Worm (Caenorhabditis elegans) whole organism, early embryonic: Measurements from ENCODE around the gene C16C8.27.
A peak's percentile ranks its signal among the peaks of the same experiment; 100 is the strongest.

Experiments
- B0310.2 ChIP-seq: sonication (generic microtip); optimal IDR thresholded peaks from 2 replicates; lab custom pipeline; 2016; ENCODE audit warnings: mild to moderate bottlenecking, missing genetic modification characterization, missing compliant biosample characterization
- F13C5.2 ChIP-seq: sonication (generic microtip); optimal IDR thresholded peaks from 2 replicates; lab custom pipeline; 2017; ENCODE audit warnings: mild to moderate bottlenecking, missing genetic modification characterization, inconsistent platforms, missing compliant biosample characterization
- aly-1 ChIP-seq: sonication (generic microtip); optimal IDR thresholded peaks from 2 replicates; lab custom pipeline; 2016; ENCODE audit warnings: missing genetic modification characterization, missing compliant biosample characterization
- ama-1 ChIP-seq: fragments of 150-350 bp; optimal IDR thresholded peaks from 2 replicates; lab custom pipeline; 2014
- ceh-13 ChIP-seq: fragments of 200-800 bp; sonication (Bioruptor generic); optimal IDR thresholded peaks from 2 replicates; lab custom pipeline; 2018; ENCODE audit warnings: mild to moderate bottlenecking, missing genetic modification characterization, missing compliant biosample characterization
- ceh-36 ChIP-seq: sonication (generic microtip); optimal IDR thresholded peaks from 2 replicates; lab custom pipeline; 2016; ENCODE audit warnings: missing genetic modification characterization, inconsistent platforms, missing compliant biosample characterization
- ets-7 ChIP-seq: sonication (generic microtip); optimal IDR thresholded peaks from 2 replicates; lab custom pipeline; 2016; ENCODE audit warnings: missing genotype, missing genetic modification characterization, missing compliant biosample characterization
- flt-1 ChIP-seq: fragments of 200-800 bp; sonication (Bioruptor generic); IDR thresholded peaks from 2 replicates; pipeline ENCODE4 v1.3.6; 2022; ENCODE audit warnings: missing genetic modification characterization, missing compliant biosample characterization
- hmbx-1 ChIP-seq: sonication (generic microtip); optimal IDR thresholded peaks from 2 replicates; lab custom pipeline; 2016; ENCODE audit warnings: mild to moderate bottlenecking, missing genetic modification characterization, missing compliant biosample characterization
- hmg-4 ChIP-seq: fragments of 200-800 bp; sonication (Bioruptor generic); optimal IDR thresholded peaks from 2 replicates; lab custom pipeline; 2018; ENCODE audit warnings: mild to moderate bottlenecking, missing genetic modification characterization, missing compliant biosample characterization
- hnd-1 ChIP-seq: sonication (generic microtip); optimal IDR thresholded peaks from 2 replicates; lab custom pipeline; 2016; ENCODE audit warnings: missing genetic modification characterization, missing compliant biosample characterization
- pes-1 ChIP-seq: fragments of 200-800 bp; sonication (Bioruptor generic); IDR thresholded peaks from 2 replicates; pipeline ENCODE4 v1.3.6; 2022; ENCODE audit warnings: missing genetic modification reagents, missing genetic modification characterization, missing compliant biosample characterization
- scrt-1 ChIP-seq: fragments of 200-800 bp; sonication (Bioruptor generic); IDR thresholded peaks from 2 replicates; pipeline ENCODE4 v1.3.6; 2022; ENCODE audit warnings: missing genetic modification characterization, missing compliant biosample characterization
- sea-1 ChIP-seq: fragments of 200-800 bp; sonication (Bioruptor generic); conservative IDR thresholded peaks from 2 replicates; pipeline ENCODE4 v1.3.6; 2022; ENCODE audit warnings: missing genetic modification characterization, missing compliant biosample characterization
- tbx-11 ChIP-seq: fragments of 200-800 bp; sonication (Bioruptor generic); IDR thresholded peaks from 2 replicates; pipeline ENCODE4 v1.3.6; 2022; ENCODE audit warnings: missing genetic modification characterization, missing compliant biosample characterization
- tbx-37 ChIP-seq: fragments of 200-800 bp; sonication (Bioruptor generic); conservative IDR thresholded peaks from 2 replicates; pipeline ENCODE4 v1.3.6; 2022; ENCODE audit warnings: missing genetic modification reagents, missing genetic modification characterization, missing compliant biosample characterization
- tra-4 ChIP-seq: sonication (generic microtip); optimal IDR thresholded peaks from 2 replicates; lab custom pipeline; 2017; ENCODE audit warnings: missing genetic modification characterization, missing compliant biosample characterization

C16C8.27 gene

ce11 chrII:3439244-3439698, 2.2 kb upstream of the C16C8.27 start:
- peak; percentile 70 for TF ChIP-seq B0310.2
- TF ChIP-seq tra-4 (tag; lab: Kevin White, UChicago): no peak
- TF ChIP-seq sea-1 (GFP tag; lab: Robert Waterston, UW): peak; percentile 52; the same call in 1 of the 2 replicates
- peak; percentile 48 for TF ChIP-seq tbx-37 (GFP tag; lab: Robert Waterston, UW)
- TF ChIP-seq hnd-1 (tag; lab: Kevin White, UChicago): peak; percentile 62
- peak; percentile 84 for TF ChIP-seq pes-1 (GFP tag; lab: Robert Waterston, UW)
- TF ChIP-seq hmbx-1 (tag; lab: Kevin White, UChicago): no peak
- peak; percentile 76 for TF ChIP-seq ceh-36 (tag; lab: Kevin White, UChicago)
- peak; percentile 74 for TF ChIP-seq scrt-1 (GFP tag; lab: Robert Waterston, UW)
- peak; percentile 13 for TF ChIP-seq F13C5.2
- TF ChIP-seq hmg-4 (GFP tag; lab: Kevin White, UChicago): peak; percentile 71
- TF ChIP-seq ceh-13: peak; percentile 35
- TF ChIP-seq tbx-11 (GFP tag; lab: Robert Waterston, UW): peak; percentile 67
- TF ChIP-seq ets-7 (tag; lab: Kevin White, UChicago): peak; percentile 39
- TF ChIP-seq ama-1 (lab: Kevin White, UChicago): no peak
- peak; percentile 73 for TF ChIP-seq flt-1 (GFP tag; lab: Robert Waterston, UW)
- TF ChIP-seq aly-1 (tag; lab: Kevin White, UChicago): peak; percentile 67

DNA sequence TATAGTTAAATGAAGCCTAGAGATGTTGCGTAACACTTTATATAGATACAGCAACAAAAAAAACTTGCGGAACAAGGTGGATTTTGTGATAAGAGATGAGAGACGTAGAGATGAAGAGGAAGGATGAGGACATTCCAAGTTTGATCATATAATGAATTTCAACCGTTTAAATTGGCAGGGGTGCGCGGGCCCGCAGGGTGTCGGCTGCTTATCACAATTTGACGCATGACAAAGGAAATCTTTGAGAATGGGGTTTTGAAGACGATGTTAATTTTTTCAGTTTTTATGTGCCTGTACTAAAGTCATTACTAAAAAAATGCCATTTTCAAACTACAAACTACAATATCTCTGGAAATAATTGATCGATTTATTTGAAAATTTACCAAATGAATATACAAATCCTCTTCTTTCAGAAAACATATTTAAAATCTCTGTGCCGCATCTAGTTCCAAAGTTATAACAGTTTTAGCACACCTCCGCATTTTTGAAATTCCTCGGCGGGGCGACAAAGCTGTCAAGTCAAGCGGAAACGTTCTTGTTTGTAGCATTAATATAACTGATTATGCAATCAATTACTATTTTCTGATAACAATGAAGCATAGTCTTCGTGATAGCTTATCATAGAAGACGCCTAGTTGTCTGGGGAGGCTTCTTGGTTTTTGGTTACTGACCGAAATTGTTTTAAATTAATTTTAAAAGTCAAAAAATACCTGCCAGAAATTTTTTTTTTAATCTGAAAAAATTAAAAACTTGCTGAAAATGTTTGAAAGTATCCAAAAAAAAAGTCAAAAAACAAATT, 1.4 kb upstream of the C16C8.27 start:
- no peak for TF ChIP-seq tbx-11 (GFP tag; lab: Robert Waterston, UW)
- TF ChIP-seq B0310.2: no peak
- TF ChIP-seq ceh-36 (tag; lab: Kevin White, UChicago): no peak
- TF ChIP-seq ceh-13: no peak
- TF ChIP-seq hnd-1 (tag; lab: Kevin White, UChicago): no peak
- TF ChIP-seq pes-1 (GFP tag; lab: Robert Waterston, UW): no peak
- TF ChIP-seq aly-1 (tag; lab: Kevin White, UChicago): no peak
- TF ChIP-seq scrt-1 (GFP tag; lab: Robert Waterston, UW): no peak
- no peak for TF ChIP-seq hmbx-1 (tag; lab: Kevin White, UChicago)
- TF ChIP-seq flt-1 (GFP tag; lab: Robert Waterston, UW): no peak

DNA sequence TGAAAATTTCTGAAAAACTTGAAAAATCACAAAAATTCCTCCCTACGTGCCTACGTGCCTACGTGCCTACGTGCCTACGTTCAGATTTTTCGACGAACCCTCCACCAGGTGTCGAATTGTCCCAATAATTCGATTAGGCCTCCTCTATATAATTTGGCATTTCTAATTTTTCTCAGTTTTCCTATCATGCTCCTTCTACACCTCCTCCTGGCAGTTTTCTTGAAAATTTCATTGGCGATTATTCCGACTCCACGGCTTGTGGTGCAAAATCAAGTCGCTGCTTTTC, 893 bp upstream of the C16C8.27 start, which contains the start of gene C16C8.17:
TSS of gene C16C8.17 (plus strand) at position 187 of the 286 bp plus-strand sequence.
- TF ChIP-seq F13C5.2 (no peak), B0310.2 (no peak), tra-4 (tag; lab: Kevin White, UChicago) (no peak), flt-1 (GFP tag; lab: Robert Waterston, UW) (no peak), hnd-1 (tag; lab: Kevin White, UChicago) (no peak), hmbx-1 (tag; lab: Kevin White, UChicago) (no peak), ceh-36 (tag; lab: Kevin White, UChicago) (no peak)

DNA sequence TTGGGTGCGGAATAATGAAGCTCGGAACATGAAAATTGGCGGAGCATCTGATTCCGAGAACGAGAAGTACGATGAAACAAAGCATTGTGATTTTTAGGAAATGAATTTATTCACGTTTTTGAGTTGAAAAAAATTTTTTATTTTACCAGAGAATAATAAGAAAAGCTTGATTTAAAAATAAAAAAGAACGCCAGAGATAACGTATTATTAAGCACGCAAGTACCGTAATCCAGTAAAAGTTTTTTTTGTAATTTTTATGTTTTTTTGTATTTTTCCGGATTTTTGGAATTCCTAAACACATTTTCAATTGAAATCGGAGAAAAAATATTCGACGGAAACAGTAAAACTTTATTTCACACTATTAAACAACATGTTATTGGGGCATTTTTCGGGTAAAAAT, 1.7 kb downstream of the C16C8.27 start, which contains the start of gene C16C8.22:
TSS of gene C16C8.22 (minus strand) at position 101 of the 400 bp plus-strand sequence.
- no peak for TF ChIP-seq ets-7 (tag; lab: Kevin White, UChicago)
- no peak for TF ChIP-seq tra-4 (tag; lab: Kevin White, UChicago)
- TF ChIP-seq tbx-11 (GFP tag; lab: Robert Waterston, UW): no peak
- TF ChIP-seq B0310.2: no peak
- TF ChIP-seq flt-1 (GFP tag; lab: Robert Waterston, UW): no peak
- TF ChIP-seq hmg-4 (GFP tag; lab: Kevin White, UChicago): no peak

ce11 chrII:3444280-3444679, 2.8 kb downstream of the C16C8.27 start, which contains the start of gene C16C8.4:
C16C8.4 (minus strand) TSS chrII:3444380.
- TF ChIP-seq aly-1 (tag; lab: Kevin White, UChicago): no peak
- TF ChIP-seq flt-1 (GFP tag; lab: Robert Waterston, UW): no peak
- no peak for TF ChIP-seq ama-1 (lab: Kevin White, UChicago)
- TF ChIP-seq hmg-4 (GFP tag; lab: Kevin White, UChicago): no peak
- no peak for TF ChIP-seq hmbx-1 (tag; lab: Kevin White, UChicago)
- no peak for TF ChIP-seq tra-4 (tag; lab: Kevin White, UChicago)
- TF ChIP-seq F13C5.2: no peak
- TF ChIP-seq ceh-36 (tag; lab: Kevin White, UChicago): no peak
- TF ChIP-seq ets-7 (tag; lab: Kevin White, UChicago): no peak
- no peak for TF ChIP-seq pes-1 (GFP tag; lab: Robert Waterston, UW)
- no peak for TF ChIP-seq B0310.2

- no peak for TF ChIP-seq aly-1 (tag; lab: Kevin White, UChicago)
- TF ChIP-seq scrt-1 (GFP tag; lab: Robert Waterston, UW): no peak
- TF ChIP-seq tra-4 (tag; lab: Kevin White, UChicago): no peak
- no peak for TF ChIP-seq tbx-11 (GFP tag; lab: Robert Waterston, UW)
- no peak for TF ChIP-seq hmbx-1 (tag; lab: Kevin White, UChicago)
- no peak for TF ChIP-seq hnd-1 (tag; lab: Kevin White, UChicago)
- no peak for TF ChIP-seq ama-1 (lab: Kevin White, UChicago)
These were observed 3.9 kb downstream of the C16C8.27 start, which contains the start of the genes C16C8.5 and C16C8.16 for ce11 chrII:3445285-3445806. C16C8.5 (minus strand) TSS chrII:3445385. C16C8.16 (plus strand) TSS chrII:3445756.

DNA sequence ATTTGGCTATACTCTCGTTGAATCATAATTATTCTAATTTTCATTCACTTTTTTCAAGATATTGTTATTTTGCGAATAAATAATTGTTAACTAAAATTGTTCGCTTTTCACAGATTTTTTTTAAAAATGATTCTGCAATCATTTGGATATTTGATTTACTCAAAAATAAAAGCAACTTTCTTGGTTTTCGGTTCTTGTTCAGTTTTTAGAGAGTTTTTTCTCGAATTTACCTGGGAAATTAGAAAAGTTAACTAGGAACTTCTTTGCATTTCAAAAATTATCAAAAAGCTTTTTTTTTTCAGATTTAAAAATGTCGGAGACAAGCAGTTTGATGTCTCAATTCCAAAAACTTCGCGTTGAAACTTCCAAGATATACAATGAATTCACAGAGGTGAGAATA, 5.2 kb downstream of the C16C8.27 start, which contains the start of the genes C16C8.20 and gldi-6:
TSS of gene C16C8.20 (plus strand) at position 301 of the 400 bp plus-strand sequence.
TSS of gene gldi-6 (plus strand) at position 301 of the 400 bp plus-strand sequence.
- TF ChIP-seq flt-1 (GFP tag; lab: Robert Waterston, UW) (no peak), hnd-1 (tag; lab: Kevin White, UChicago) (no peak), F13C5.2 (no peak), hmbx-1 (tag; lab: Kevin White, UChicago) (no peak), B0310.2 (no peak), scrt-1 (GFP tag; lab: Robert Waterston, UW) (no peak), aly-1 (tag; lab: Kevin White, UChicago) (no peak), pes-1 (GFP tag; lab: Robert Waterston, UW) (no peak), tra-4 (tag; lab: Kevin White, UChicago) (no peak), sea-1 (GFP tag; lab: Robert Waterston, UW) (no peak), ets-7 (tag; lab: Kevin White, UChicago) (no peak), ceh-13 (no peak), tbx-37 (GFP tag; lab: Robert Waterston, UW) (no peak), tbx-11 (GFP tag; lab: Robert Waterston, UW) (no peak)
